Worm (Caenorhabditis elegans): Measurements from ENCODE around the gene lmd-3.

- no peak for TF ChIP-seq snpc-4 (tag; optimal IDR thresholded peaks at IDR 0.05)
- no peak for TF ChIP-seq lsy-2 (tag; optimal IDR thresholded peaks at IDR 0.05)
- no peak for TF ChIP-seq aha-1 (tag)
- no peak for TF ChIP-seq R02D3.7 (tag; optimal IDR thresholded peaks at IDR 0.05)
Measured at ce11 chrV:8437358-8437757, 7.2 kb downstream of the lmd-3 start.
